Worm (Caenorhabditis elegans) whole organism, L4 larva: ENCODE results near the gene Y111B2A.1.
A peak's percentile ranks its signal among the peaks of the same experiment; 100 is the strongest.

Experiments
- F26F4.8 ChIP-seq: fragments of 200-800 bp; sonication (Bioruptor generic); conservative IDR thresholded peaks from 2 replicates; pipeline ENCODE4 v1.3.6; 2022; ENCODE audit warnings: missing genetic modification characterization, missing compliant biosample characterization
- R02D3.7 ChIP-seq: fragments of 150-350 bp; sonication (generic microtip); optimal IDR thresholded peaks from 3 replicates; lab custom pipeline; 2014; ENCODE audit warnings: missing biosample characterization, missing genetic modification characterization
- T20F7.1 ChIP-seq: fragments of 200-800 bp; sonication (Bioruptor generic); optimal IDR thresholded peaks from 2 replicates; lab custom pipeline; 2018; ENCODE audit warnings: mild to moderate bottlenecking, missing genetic modification characterization, missing compliant biosample characterization
- T26A8.4 ChIP-seq: fragments of 200-800 bp; sonication (Bioruptor generic); IDR thresholded peaks from 2 replicates; pipeline ENCODE4 v1.3.6; 2022; ENCODE audit warnings: missing genetic modification characterization, missing compliant biosample characterization
- ZK337.2 ChIP-seq: fragments of 200-800 bp; sonication (Bioruptor generic); IDR thresholded peaks from 2 replicates; pipeline ENCODE4 v1.3.6; 2022; ENCODE audit warnings: missing genetic modification reagents, missing genetic modification characterization, missing compliant biosample characterization
- ZK546.5 ChIP-seq, 2 experiments: sonication (generic microtip); optimal IDR thresholded peaks; 2 replicates each; lab custom pipeline; 2017; ENCODE audit warnings: missing biosample characterization in 2 of 2, missing genetic modification characterization in 2 of 2
- arid-1 ChIP-seq: fragments of 200-800 bp; sonication (Bioruptor generic); conservative IDR thresholded peaks from 2 replicates; pipeline ENCODE4 v1.3.6; 2022; ENCODE audit warnings: missing genetic modification reagents, missing genetic modification characterization, missing compliant biosample characterization
- ceh-20 ChIP-seq: fragments of 200-800 bp; sonication (Bioruptor generic); IDR thresholded peaks from 2 replicates; pipeline ENCODE4 v1.3.6; 2022; ENCODE audit warnings: missing genetic modification reagents, missing genetic modification characterization, missing compliant biosample characterization
- ceh-28 ChIP-seq: fragments of 150-350 bp; optimal IDR thresholded peaks from 2 replicates; lab custom pipeline; 2014; ENCODE audit warnings: missing biosample characterization, missing genetic modification reagents, missing genetic modification characterization
- ceh-62 ChIP-seq: sonication (generic microtip); optimal IDR thresholded peaks from 2 replicates; lab custom pipeline; 2017; ENCODE audit warnings: missing biosample characterization, missing genetic modification characterization
- daf-19 ChIP-seq: fragments of 200-800 bp; sonication (Bioruptor generic); conservative IDR thresholded peaks from 2 replicates; pipeline ENCODE4 v1.3.6; 2022; ENCODE audit warnings: missing genetic modification characterization, missing compliant biosample characterization
- daf-8 ChIP-seq: fragments of 200-800 bp; sonication (Bioruptor generic); IDR thresholded peaks from 2 replicates; pipeline ENCODE4 v1.3.6; 2022; ENCODE audit warnings: missing genetic modification characterization, missing compliant biosample characterization
- dmd-9 ChIP-seq: fragments of 200-800 bp; sonication (Bioruptor generic); IDR thresholded peaks from 2 replicates; pipeline ENCODE4 v1.3.6; 2022; ENCODE audit warnings: missing genetic modification reagents, missing genetic modification characterization, missing compliant biosample characterization
- dpl-1 ChIP-seq: fragments of 150-350 bp; optimal IDR thresholded peaks from 2 replicates; lab custom pipeline; 2014; ENCODE audit warnings: missing biosample characterization, missing genetic modification reagents, missing genetic modification characterization
- duxl-1 ChIP-seq: sonication (generic microtip); optimal IDR thresholded peaks from 2 replicates; lab custom pipeline; 2016; ENCODE audit warnings: mild to moderate bottlenecking, missing genetic modification characterization, moderate library complexity, missing compliant biosample characterization; ENCODE audit not compliant: poor library complexity
- dve-1 ChIP-seq: sonication (generic microtip); optimal IDR thresholded peaks from 2 replicates; lab custom pipeline; 2017; ENCODE audit warnings: antibody characterized with exemption, mild to moderate bottlenecking, missing genetic modification characterization, missing compliant biosample characterization; ENCODE audit not compliant: insufficient read depth
- egl-27 ChIP-seq: sonication (generic microtip); optimal IDR thresholded peaks from 3 replicates; lab custom pipeline; 2017; ENCODE audit warnings: missing biosample characterization, missing genetic modification reagents, missing genetic modification characterization
- fos-1 ChIP-seq: fragments of 150-350 bp; optimal IDR thresholded peaks from 2 replicates; lab custom pipeline; 2014; ENCODE audit warnings: missing biosample characterization, missing genetic modification characterization
- gei-8 ChIP-seq: fragments of 200-800 bp; sonication (Bioruptor generic); optimal IDR thresholded peaks from 2 replicates; lab custom pipeline; 2018; ENCODE audit warnings: mild to moderate bottlenecking, missing genetic modification characterization, missing compliant biosample characterization
- hif-1 ChIP-seq, 2 experiments: sonication (generic microtip); optimal IDR thresholded peaks; 2 replicates each; lab custom pipeline; 2016 to 2017; ENCODE audit warnings: missing compliant biosample characterization in 2 of 2, missing genetic modification characterization in 2 of 2, missing genetic modification reagents in 2 of 2, missing genotype in 2 of 2, mild to moderate bottlenecking in 1 of 2
- hlh-30 ChIP-seq: sonication (generic microtip); optimal IDR thresholded peaks from 2 replicates; lab custom pipeline; 2017; ENCODE audit warnings: antibody characterized with exemption, mild to moderate bottlenecking, missing genetic modification characterization, missing compliant biosample characterization; ENCODE audit not compliant: insufficient read depth
- lin-38 ChIP-seq: fragments of 200-800 bp; sonication (Bioruptor generic); IDR thresholded peaks from 2 replicates; pipeline ENCODE4 v1.3.6; 2022; ENCODE audit warnings: missing genetic modification reagents, missing genetic modification characterization, missing compliant biosample characterization
- lin-39 ChIP-seq: fragments of 150-350 bp; optimal IDR thresholded peaks from 2 replicates; lab custom pipeline; 2014; ENCODE audit warnings: missing biosample characterization, missing genetic modification reagents, missing genetic modification characterization
- lir-3 ChIP-seq: sonication (generic microtip); optimal IDR thresholded peaks from 2 replicates; lab custom pipeline; 2016; ENCODE audit warnings: mild to moderate bottlenecking, missing genetic modification characterization, missing compliant biosample characterization
- madf-9 ChIP-seq: fragments of 200-800 bp; sonication (Bioruptor generic); conservative IDR thresholded peaks from 2 replicates; pipeline ENCODE4 v1.3.6; 2022; ENCODE audit warnings: missing genetic modification reagents, missing genetic modification characterization, missing compliant biosample characterization
- mdl-1 ChIP-seq, 2 experiments: fragments of 150-350 bp in 1 of 2; sonication (generic microtip) in 1 of 2; optimal IDR thresholded peaks; 2 replicates each; lab custom pipeline; 2014 to 2017; ENCODE audit warnings: missing biosample characterization in 2 of 2, missing genetic modification characterization in 2 of 2
- mdt-29 ChIP-seq: fragments of 200-800 bp; sonication (Bioruptor generic); IDR thresholded peaks from 2 replicates; pipeline ENCODE4 v1.3.6; 2022; ENCODE audit warnings: missing genetic modification reagents, missing genetic modification characterization, missing compliant biosample characterization
- mep-1 ChIP-seq: fragments of 150-350 bp; sonication (generic microtip); optimal IDR thresholded peaks from 3 replicates; lab custom pipeline; 2014; ENCODE audit warnings: missing biosample characterization, missing genetic modification characterization
- mes-2 ChIP-seq: sonication (generic microtip); optimal IDR thresholded peaks from 2 replicates; lab custom pipeline; 2016; ENCODE audit warnings: missing genotype, mild to moderate bottlenecking, missing genetic modification characterization, missing compliant biosample characterization; ENCODE audit not compliant: poor library complexity, severe bottlenecking
- mxl-2 ChIP-seq: fragments of 200-800 bp; sonication (Bioruptor generic); conservative IDR thresholded peaks from 2 replicates; pipeline ENCODE4 v1.3.6; 2022; ENCODE audit warnings: missing genetic modification reagents, missing genetic modification characterization, missing compliant biosample characterization
- mxl-3 ChIP-seq: fragments of 200-800 bp; sonication (Bioruptor generic); optimal IDR thresholded peaks from 2 replicates; lab custom pipeline; 2018; ENCODE audit warnings: mild to moderate bottlenecking, missing genetic modification characterization, missing compliant biosample characterization
- nhr-11 ChIP-seq: fragments of 150-350 bp; optimal IDR thresholded peaks from 2 replicates; lab custom pipeline; 2014; ENCODE audit warnings: missing biosample characterization, missing genetic modification characterization
- nhr-111 ChIP-seq: fragments of 200-800 bp; sonication (Bioruptor generic); optimal IDR thresholded peaks from 2 replicates; lab custom pipeline; 2018; ENCODE audit warnings: mild to moderate bottlenecking, missing genetic modification characterization, missing compliant biosample characterization
- nhr-237 ChIP-seq: sonication (generic microtip); optimal IDR thresholded peaks from 2 replicates; lab custom pipeline; 2017; ENCODE audit warnings: missing biosample characterization, missing genetic modification characterization
- nhr-28 ChIP-seq: fragments of 150-350 bp; optimal IDR thresholded peaks from 2 replicates; lab custom pipeline; 2014; ENCODE audit warnings: missing biosample characterization, missing genetic modification characterization
- nhr-41 ChIP-seq: fragments of 200-800 bp; sonication (Bioruptor generic); IDR thresholded peaks from 2 replicates; pipeline ENCODE4 v1.3.6; 2022; ENCODE audit warnings: missing genetic modification reagents, missing genetic modification characterization, missing compliant biosample characterization
- nhr-42 ChIP-seq: fragments of 200-800 bp; sonication (Bioruptor generic); IDR thresholded peaks from 2 replicates; pipeline ENCODE4 v1.3.6; 2022; ENCODE audit warnings: missing genetic modification characterization, missing compliant biosample characterization
- nhr-6 ChIP-seq: fragments of 150-350 bp; optimal IDR thresholded peaks from 2 replicates; lab custom pipeline; 2014; ENCODE audit warnings: missing biosample characterization, missing genetic modification characterization
- sdz-12 ChIP-seq: fragments of 200-800 bp; sonication (Bioruptor generic); optimal IDR thresholded peaks from 2 replicates; lab custom pipeline; 2018; ENCODE audit warnings: mild to moderate bottlenecking, missing genetic modification characterization, missing compliant biosample characterization
- set-16 ChIP-seq: fragments of 200-800 bp; sonication (Bioruptor generic); IDR thresholded peaks from 2 replicates; pipeline ENCODE4 v1.3.6; 2022; ENCODE audit warnings: missing genetic modification reagents, missing genetic modification characterization, missing compliant biosample characterization
- skn-1 ChIP-seq: fragments of 150-350 bp; optimal IDR thresholded peaks from 2 replicates; lab custom pipeline; 2014; ENCODE audit warnings: missing biosample characterization, missing genetic modification characterization
- spr-3 ChIP-seq: fragments of 200-800 bp; sonication (Bioruptor generic); optimal IDR thresholded peaks from 2 replicates; lab custom pipeline; 2018; ENCODE audit warnings: mild to moderate bottlenecking, missing genetic modification characterization, missing compliant biosample characterization
- tag-97 ChIP-seq: fragments of 200-800 bp; sonication (Bioruptor generic); IDR thresholded peaks from 2 replicates; pipeline ENCODE4 v1.3.6; 2022; ENCODE audit warnings: missing genetic modification characterization, missing compliant biosample characterization
- unc-39 ChIP-seq: sonication (generic microtip); optimal IDR thresholded peaks from 2 replicates; lab custom pipeline; 2017; ENCODE audit warnings: missing biosample characterization, missing genetic modification characterization
- unc-62 ChIP-seq, 3 experiments: fragments of 150-350 bp in 1 of 3; sonication (generic microtip); optimal IDR thresholded peaks in 2 of 3; peaks in 1 of 3; 1 replicate in 1 of 3; 2 replicates in 2 of 3; lab custom pipeline; 2014 to 2017; ENCODE audit warnings: missing biosample characterization in 3 of 3, missing genetic modification characterization in 3 of 3, missing genetic modification reagents in 3 of 3, missing genotype in 1 of 3
- vab-7 ChIP-seq: fragments of 200-800 bp; sonication (Bioruptor generic); IDR thresholded peaks from 2 replicates; pipeline ENCODE4 v1.3.6; 2022; ENCODE audit warnings: missing genetic modification reagents, missing genetic modification characterization, missing compliant biosample characterization
- zfp-3 ChIP-seq: fragments of 200-800 bp; sonication (Bioruptor generic); conservative IDR thresholded peaks from 2 replicates; pipeline ENCODE4 v1.3.6; 2022; ENCODE audit warnings: missing genetic modification reagents, missing genetic modification characterization, missing compliant biosample characterization

The Y111B2A.1 gene

DNA sequence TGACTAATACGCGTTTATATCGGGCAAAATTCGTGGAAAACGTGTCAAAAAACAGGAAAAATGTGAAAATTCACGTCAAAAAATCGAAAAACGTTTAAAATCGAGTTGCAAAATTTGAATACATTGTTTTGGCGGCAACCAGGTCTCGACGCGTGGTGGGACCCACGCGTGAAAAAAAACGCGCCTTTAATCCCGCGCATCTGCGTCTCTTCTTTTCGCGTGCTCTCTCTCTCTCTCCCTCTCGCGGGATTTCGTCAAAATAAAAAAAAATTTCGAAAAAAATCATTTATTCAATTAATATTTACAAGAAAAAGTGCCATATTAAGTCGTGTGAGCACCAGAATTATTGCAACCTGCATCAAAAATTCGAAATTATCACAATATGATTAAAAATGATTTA is 42.1 kb downstream of the Y111B2A.1 start, which contains the start of gene ani-1 (continued):
- TF ChIP-seq mes-2 (tag; lab: Kevin White, UChicago) (peak; percentile 69), hif-1 (tag; optimal IDR thresholded peaks at IDR 0.05; lab: Kevin White, UChicago) (peak in 1 of 2 experiments; percentile 33), ceh-20 (GFP tag; lab: Robert Waterston, UW) (no peak), mdt-29 (GFP tag; lab: Robert Waterston, UW) (no peak), daf-19 (no peak), daf-8 (GFP tag; lab: Robert Waterston, UW) (no peak), F26F4.8 (GFP tag; lab: Robert Waterston, UW) (no peak), ceh-28 (tag; lab: Kevin White, UChicago) (no peak), nhr-42 (no peak), mxl-3 (no peak), madf-9 (GFP tag; lab: Robert Waterston, UW) (no peak), nhr-111 (GFP tag; lab: Kevin White, UChicago) (no peak), ZK546.5 (tag; optimal IDR thresholded peaks at IDR 0.05; lab: Kevin White, UChicago) (no peak), unc-39 (tag; lab: Kevin White, UChicago) (no peak), mep-1 (tag; lab: Kevin White, UChicago) (peak; percentile 69), nhr-11 (tag; lab: Kevin White, UChicago) (no peak), fos-1 (tag; lab: Kevin White, UChicago) (no peak), mxl-2 (no peak), set-16 (GFP tag; lab: Robert Waterston, UW) (no peak), arid-1 (peak; percentile 42; the same call in 1 of the 2 replicates), skn-1 (tag; lab: Kevin White, UChicago) (no peak), dmd-9 (GFP tag; lab: Robert Waterston, UW) (no peak), dve-1 (peak; percentile 24), mdl-1 (tag; optimal IDR thresholded peaks at IDR 0.05; lab: Kevin White, UChicago) (no peak), zfp-3 (GFP tag; lab: Robert Waterston, UW) (0 out of 2 replicates have a peak, but pooled peaks have one; percentile 24), spr-3 (GFP tag; lab: Kevin White, UChicago) (no peak), vab-7 (no peak), ZK337.2 (no peak), unc-62 (GFP tag; optimal IDR thresholded peaks at IDR 0.05 in 1 of 2; lab: Kevin White, UChicago) (no peak), unc-62 (tag; optimal IDR thresholded peaks at IDR 0.05; lab: Kevin White, UChicago) (no peak), duxl-1 (tag; lab: Kevin White, UChicago) (peak; percentile 5), sdz-12 (GFP tag; lab: Kevin White, UChicago) (no peak), nhr-41 (GFP tag; lab: Robert Waterston, UW) (no peak)

DNA sequence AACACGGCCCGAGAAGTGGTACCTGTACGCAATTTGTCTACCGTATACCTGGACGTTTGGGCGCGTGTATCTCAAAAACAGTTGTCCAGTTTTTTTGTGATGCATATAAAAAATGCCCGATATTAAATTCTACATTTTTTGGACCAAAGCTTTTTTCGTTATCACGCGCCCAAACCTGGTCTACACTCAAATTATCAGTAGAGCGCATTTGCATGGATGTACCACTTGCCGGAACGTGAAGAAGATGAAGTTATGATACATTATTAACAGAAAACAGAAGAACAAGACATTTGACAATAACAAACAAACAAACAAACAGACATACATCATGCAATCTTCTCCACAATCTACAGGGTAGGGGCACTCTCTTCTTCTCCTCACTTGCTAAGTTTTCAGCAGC is 47.9 kb downstream of the Y111B2A.1 start:
- TF ChIP-seq hlh-30 (tag; lab: Kevin White, UChicago), result peak; percentile 23
- TF ChIP-seq lin-38 (GFP tag; lab: Robert Waterston, UW), result peak; percentile 64

DNA sequence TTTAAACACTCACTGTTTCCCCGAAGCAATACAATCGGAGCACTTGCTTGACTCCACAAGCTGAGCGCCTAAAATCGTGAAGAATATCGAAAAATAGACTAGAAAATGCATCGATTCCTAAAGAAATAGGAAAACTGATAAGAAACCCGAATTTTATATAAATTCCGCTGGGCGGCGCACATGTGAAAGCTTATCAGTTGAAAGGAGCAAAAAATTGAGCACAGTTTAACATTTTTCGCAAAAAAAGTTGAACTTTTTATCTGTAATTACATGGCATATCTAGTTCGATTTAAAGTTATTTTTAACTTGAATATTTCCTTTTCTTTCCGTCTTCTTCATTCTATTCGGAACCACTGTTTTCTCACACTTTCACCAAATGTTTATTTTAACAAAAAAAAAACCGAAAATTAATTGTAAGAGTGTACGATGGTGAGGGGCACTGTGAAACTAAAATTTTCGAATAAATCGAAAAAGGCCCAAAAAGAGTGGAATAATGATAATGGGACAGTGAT is 49.4 kb downstream of the Y111B2A.1 start, which contains the start of gene Y49E10.18:
Gene Y49E10.18, minus strand, starts transcription at position 116 of the 512 bp plus-strand sequence.
- no peak for TF ChIP-seq madf-9 (GFP tag; lab: Robert Waterston, UW)
- no peak for TF ChIP-seq mxl-2
- no peak for TF ChIP-seq R02D3.7 (tag; lab: Kevin White, UChicago)
- no peak for TF ChIP-seq ceh-62 (tag; lab: Kevin White, UChicago)
- TF ChIP-seq nhr-28 (tag; lab: Kevin White, UChicago), result peak; percentile 53
- no peak for TF ChIP-seq T26A8.4 (GFP tag; lab: Robert Waterston, UW)
- TF ChIP-seq dve-1, result peak; percentile 53
- TF ChIP-seq dpl-1 (GFP tag; lab: Kevin White, UChicago), result no peak
- TF ChIP-seq egl-27 (tag; lab: Kevin White, UChicago), result no peak
- no peak for TF ChIP-seq nhr-6 (tag; lab: Kevin White, UChicago)
- TF ChIP-seq mxl-3, result peak; percentile 1
- no peak for TF ChIP-seq mes-2 (tag; lab: Kevin White, UChicago)
- TF ChIP-seq tag-97, result no peak
- TF ChIP-seq gei-8 (GFP tag; lab: Kevin White, UChicago), result no peak
- peak in 1 of 2 experiments; percentile 92 for TF ChIP-seq unc-62 (GFP tag; optimal IDR thresholded peaks at IDR 0.05 in 1 of 2; lab: Kevin White, UChicago)
- no peak for TF ChIP-seq unc-62 (tag; optimal IDR thresholded peaks at IDR 0.05; lab: Kevin White, UChicago)
- no peak for TF ChIP-seq nhr-237 (tag; lab: Kevin White, UChicago)
- no peak for TF ChIP-seq lir-3
- TF ChIP-seq nhr-42, result no peak
- TF ChIP-seq T20F7.1, result no peak
- no peak for TF ChIP-seq lin-39 (tag; lab: Kevin White, UChicago)
